Worm (Caenorhabditis elegans) whole organism, young adult: Measurements from ENCODE around the gene klo-2.
"Not testable (repeated sequence)": the region's sequence is repeated elsewhere in the genome, so short reads cannot be mapped to it uniquely, and the experiment has no call there.

Source experiments
- D2030.7 ChIP-seq: fragments of 200-800 bp; sonication (Bioruptor generic); IDR thresholded peaks from 2 replicates; pipeline ENCODE4 v1.3.6; 2022; ENCODE audit warnings: missing genetic modification reagents, missing genetic modification characterization, missing compliant biosample characterization
- F33H1.4 ChIP-seq: fragments of 200-800 bp; sonication (Bioruptor generic); IDR thresholded peaks from 2 replicates; pipeline ENCODE4 v1.3.6; 2022; ENCODE audit warnings: missing genetic modification reagents, missing genetic modification characterization, missing compliant biosample characterization
- F37B4.10 ChIP-seq: fragments of 200-800 bp; sonication (Bioruptor generic); IDR thresholded peaks from 2 replicates; pipeline ENCODE4 v1.3.6; 2022; ENCODE audit warnings: missing genetic modification characterization, missing compliant biosample characterization
- Y53G8AR.9 ChIP-seq: fragments of 200-800 bp; sonication (Bioruptor generic); conservative IDR thresholded peaks from 2 replicates; pipeline ENCODE4 v1.3.6; 2022; ENCODE audit warnings: missing genetic modification reagents, missing genetic modification characterization, missing compliant biosample characterization
- aptf-3 ChIP-seq: fragments of 200-800 bp; sonication (Bioruptor generic); IDR thresholded peaks from 2 replicates; pipeline ENCODE4 v1.3.6; 2022; ENCODE audit warnings: missing genetic modification characterization, missing compliant biosample characterization
- attf-6 ChIP-seq: fragments of 200-800 bp; sonication (Bioruptor generic); IDR thresholded peaks from 2 replicates; pipeline ENCODE4 v1.3.6; 2022; ENCODE audit warnings: missing genetic modification reagents, missing genetic modification characterization, missing compliant biosample characterization
- ccch-3 ChIP-seq: fragments of 200-800 bp; sonication (Bioruptor generic); optimal IDR thresholded peaks from 2 replicates; lab custom pipeline; 2018; ENCODE audit warnings: mild to moderate bottlenecking, missing genetic modification characterization, missing compliant biosample characterization
- cebp-2 ChIP-seq: fragments of 200-800 bp; sonication (Bioruptor generic); IDR thresholded peaks from 2 replicates; pipeline ENCODE4 v1.3.6; 2022; ENCODE audit warnings: missing genetic modification characterization, missing compliant biosample characterization
- egl-44 ChIP-seq: fragments of 200-800 bp; sonication (Bioruptor generic); IDR thresholded peaks from 2 replicates; pipeline ENCODE4 v1.3.6; 2022; ENCODE audit warnings: missing genetic modification reagents, missing genetic modification characterization, missing compliant biosample characterization
- hmg-1.2 ChIP-seq: fragments of 200-800 bp; sonication (Bioruptor generic); IDR thresholded peaks from 2 replicates; pipeline ENCODE4 v1.3.6; 2022; ENCODE audit warnings: missing genetic modification reagents, missing genetic modification characterization, missing compliant biosample characterization
- hmg-20 ChIP-seq: fragments of 200-800 bp; sonication (Bioruptor generic); IDR thresholded peaks from 2 replicates; pipeline ENCODE4 v1.3.6; 2022; ENCODE audit warnings: missing genetic modification reagents, missing genetic modification characterization, missing compliant biosample characterization
- lin-26 ChIP-seq: fragments of 200-800 bp; sonication (Bioruptor generic); IDR thresholded peaks from 2 replicates; pipeline ENCODE4 v1.3.6; 2022; ENCODE audit warnings: missing genetic modification reagents, missing genetic modification characterization, missing compliant biosample characterization
- lsl-1 ChIP-seq: fragments of 200-800 bp; sonication (Bioruptor generic); optimal IDR thresholded peaks from 2 replicates; lab custom pipeline; 2018; ENCODE audit warnings: mild to moderate bottlenecking, missing genetic modification characterization, moderate library complexity, missing compliant biosample characterization
- madf-3 ChIP-seq: fragments of 200-800 bp; sonication (Bioruptor generic); IDR thresholded peaks from 2 replicates; pipeline ENCODE4 v1.3.6; 2022; ENCODE audit warnings: missing genetic modification reagents, missing genetic modification characterization, missing compliant biosample characterization
- madf-6 ChIP-seq: fragments of 200-800 bp; sonication (Bioruptor generic); IDR thresholded peaks from 2 replicates; pipeline ENCODE4 v1.3.6; 2022; ENCODE audit warnings: missing genetic modification reagents, missing genetic modification characterization, missing compliant biosample characterization
- madf-8 ChIP-seq: fragments of 200-800 bp; sonication (Bioruptor generic); conservative IDR thresholded peaks from 2 replicates; pipeline ENCODE4 v1.3.6; 2022; ENCODE audit warnings: missing genetic modification reagents, missing genetic modification characterization, missing compliant biosample characterization
- mcd-1 ChIP-seq: fragments of 200-800 bp; sonication (Bioruptor generic); IDR thresholded peaks from 2 replicates; pipeline ENCODE4 v1.3.6; 2022; ENCODE audit warnings: missing genetic modification reagents, missing genetic modification characterization, missing compliant biosample characterization
- nfya-2 ChIP-seq: fragments of 200-800 bp; sonication (Bioruptor generic); IDR thresholded peaks from 2 replicates; pipeline ENCODE4 v1.3.6; 2022; ENCODE audit warnings: missing genetic modification reagents, missing genetic modification characterization, missing compliant biosample characterization
- nhr-179 ChIP-seq: sonication (generic microtip); optimal IDR thresholded peaks from 2 replicates; lab custom pipeline; 2016; ENCODE audit warnings: mild to moderate bottlenecking, missing genetic modification characterization, missing compliant biosample characterization
- nhr-80 ChIP-seq: sonication (generic microtip); optimal IDR thresholded peaks from 2 replicates; lab custom pipeline; 2016; ENCODE audit warnings: missing genetic modification characterization, missing compliant biosample characterization
- rpc-1 ChIP-seq, 2 experiments: fragments of 150-350 bp in 1 of 2; sonication (generic microtip) in 1 of 2; optimal IDR thresholded peaks; 2 replicates each; lab custom pipeline; 2014 to 2018; ENCODE audit warnings: missing biosample characterization in 1 of 2, missing genetic modification characterization in 1 of 2, missing genetic modification reagents in 1 of 2, missing genotype in 1 of 2
- snpc-1.1 ChIP-seq: sonication (generic microtip); optimal IDR thresholded peaks from 2 replicates; lab custom pipeline; 2017; ENCODE audit warnings: missing genetic modification characterization, mild to moderate bottlenecking, missing compliant biosample characterization, antibody characterized with exemption, moderate library complexity, missing genotype, missing genetic modification reagents; ENCODE audit not compliant: insufficient read depth
- xnd-1 ChIP-seq: sonication (generic microtip); optimal IDR thresholded peaks from 2 replicates; lab custom pipeline; 2016; ENCODE audit warnings: missing genotype, missing genetic modification reagents, missing genetic modification characterization, missing compliant biosample characterization
- zfh-2 ChIP-seq: fragments of 200-800 bp; sonication (Bioruptor generic); conservative IDR thresholded peaks from 2 replicates; pipeline ENCODE4 v1.3.6; 2022; ENCODE audit warnings: missing genetic modification reagents, missing genetic modification characterization, missing compliant biosample characterization
- ztf-26 ChIP-seq: sonication (generic microtip); optimal IDR thresholded peaks from 2 replicates; lab custom pipeline; 2017; ENCODE audit warnings: missing genetic modification characterization, missing compliant biosample characterization
- ztf-6 ChIP-seq: fragments of 200-800 bp; sonication (Bioruptor generic); IDR thresholded peaks from 2 replicates; pipeline ENCODE4 v1.3.6; 2022; ENCODE audit warnings: missing genetic modification reagents, missing genetic modification characterization, missing compliant biosample characterization

klo-2 gene

ce11 chrIII:2438543-2438942, 7.5 kb upstream of the klo-2 start, which contains the start of gene E02H9.13:
TSS of gene E02H9.13 (minus strand) at chrIII:2438741.
- TF ChIP-seq Y53G8AR.9 (GFP tag; lab: Robert Waterston, UW) (no peak), attf-6 (GFP tag; lab: Robert Waterston, UW) (no peak), madf-3 (GFP tag; lab: Robert Waterston, UW) (no peak), F37B4.10 (GFP tag; lab: Robert Waterston, UW) (no peak), lin-26 (GFP tag; lab: Robert Waterston, UW) (no peak), ztf-26 (tag; lab: Kevin White, UChicago) (no peak), mcd-1 (GFP tag; lab: Robert Waterston, UW) (no peak), nhr-179 (no peak), cebp-2 (no peak), aptf-3 (GFP tag; lab: Robert Waterston, UW) (no peak), snpc-1.1 (no peak), ccch-3 (GFP tag; lab: Kevin White, UChicago) (no peak)

DNA sequence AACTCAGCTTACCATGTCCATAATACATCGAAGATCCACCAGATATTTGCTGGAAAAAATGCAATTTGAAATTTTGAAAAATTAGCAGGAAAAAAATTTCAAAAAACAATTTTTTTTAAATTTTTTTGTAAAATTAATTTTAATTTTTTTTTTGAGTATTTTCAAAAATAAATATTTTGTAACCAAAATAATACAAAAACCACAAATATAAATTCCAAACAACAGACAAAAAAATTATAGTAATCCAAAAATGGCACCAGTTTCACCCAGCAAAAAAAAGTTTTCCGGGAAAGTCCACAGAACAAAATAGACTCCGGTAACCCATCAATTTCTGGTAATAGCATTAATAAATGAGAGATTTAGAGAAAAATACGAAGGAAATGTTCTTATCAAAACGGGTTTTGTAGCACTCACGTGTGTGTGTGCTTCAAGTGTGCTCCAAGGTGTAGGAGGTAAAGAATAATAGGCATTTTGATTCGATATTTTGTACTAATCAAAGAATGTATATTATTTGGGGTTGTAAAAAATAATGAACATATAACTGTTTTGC, 8.8 kb downstream of the klo-2 start, which contains the start of gene nhr-121:
TSS of gene nhr-121 (minus strand) at position 51 of the 550 bp plus-strand sequence.
- TF ChIP-seq nfya-2 (no peak), F37B4.10 (GFP tag; lab: Robert Waterston, UW) (no peak), hmg-1.2 (GFP tag; lab: Robert Waterston, UW) (peak; percentile 23; the same call in 1 of the 2 replicates), ztf-6 (GFP tag; lab: Robert Waterston, UW) (no peak), nhr-80 (tag; lab: Kevin White, UChicago) (peak; percentile 81)

ce11 chrIII:2455456-2455855, 9.4 kb downstream of the klo-2 start:
- peak; percentile 71 for TF ChIP-seq zfh-2 (GFP tag; lab: Robert Waterston, UW)

DNA sequence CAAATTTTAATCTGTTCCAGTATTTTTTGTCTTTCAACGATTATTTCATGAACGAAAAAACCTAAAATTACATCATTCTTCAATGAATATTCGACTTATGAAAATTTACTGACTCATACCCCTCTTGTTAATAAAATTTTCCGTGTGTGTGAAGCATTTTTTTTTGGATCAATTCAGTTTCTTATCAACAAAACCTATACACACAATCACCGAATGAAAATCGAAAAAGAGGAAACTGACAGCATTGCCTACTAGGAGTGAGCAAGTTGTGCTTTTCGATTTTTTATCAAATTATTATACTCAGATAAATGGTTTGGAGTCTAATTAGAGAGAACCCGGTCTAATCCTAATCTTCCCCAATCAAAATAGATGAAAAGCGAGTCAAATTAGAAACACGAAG, 12.7 kb downstream of the klo-2 start, which contains the start of gene E02H9.3:
TSS of gene E02H9.3 (plus strand) at position 301 of the 400 bp plus-strand sequence.
- TF ChIP-seq nhr-80 (tag; lab: Kevin White, UChicago) = peak; percentile 10

ce11 chrIII:2460403-2460802, 14.4 kb downstream of the klo-2 start:
- not testable (repeated sequence) for TF ChIP-seq rpc-1 (optimal IDR thresholded peaks at IDR 0.05; lab: Kevin White, UChicago)
- TF ChIP-seq rpc-1 (tag; optimal IDR thresholded peaks at IDR 0.05; lab: Kevin White, UChicago) (peak; percentile 48), lin-26 (GFP tag; lab: Robert Waterston, UW) (peak; percentile 74), D2030.7 (GFP tag; lab: Robert Waterston, UW) (peak; percentile 53; the same call in 1 of the 2 replicates), hmg-20 (GFP tag; lab: Robert Waterston, UW) (0 out of 2 replicates have a peak, but pooled peaks have one; percentile 9), hmg-1.2 (GFP tag; lab: Robert Waterston, UW) (0 out of 2 replicates have a peak, but pooled peaks have one; percentile 8), mcd-1 (GFP tag; lab: Robert Waterston, UW) (0 out of 2 replicates have a peak, but pooled peaks have one; percentile 26), egl-44 (GFP tag; lab: Robert Waterston, UW) (peak; percentile 49; the same call in 1 of the 2 replicates), madf-6 (GFP tag; lab: Robert Waterston, UW) (peak; percentile 64), F33H1.4 (peak; percentile 39)

DNA sequence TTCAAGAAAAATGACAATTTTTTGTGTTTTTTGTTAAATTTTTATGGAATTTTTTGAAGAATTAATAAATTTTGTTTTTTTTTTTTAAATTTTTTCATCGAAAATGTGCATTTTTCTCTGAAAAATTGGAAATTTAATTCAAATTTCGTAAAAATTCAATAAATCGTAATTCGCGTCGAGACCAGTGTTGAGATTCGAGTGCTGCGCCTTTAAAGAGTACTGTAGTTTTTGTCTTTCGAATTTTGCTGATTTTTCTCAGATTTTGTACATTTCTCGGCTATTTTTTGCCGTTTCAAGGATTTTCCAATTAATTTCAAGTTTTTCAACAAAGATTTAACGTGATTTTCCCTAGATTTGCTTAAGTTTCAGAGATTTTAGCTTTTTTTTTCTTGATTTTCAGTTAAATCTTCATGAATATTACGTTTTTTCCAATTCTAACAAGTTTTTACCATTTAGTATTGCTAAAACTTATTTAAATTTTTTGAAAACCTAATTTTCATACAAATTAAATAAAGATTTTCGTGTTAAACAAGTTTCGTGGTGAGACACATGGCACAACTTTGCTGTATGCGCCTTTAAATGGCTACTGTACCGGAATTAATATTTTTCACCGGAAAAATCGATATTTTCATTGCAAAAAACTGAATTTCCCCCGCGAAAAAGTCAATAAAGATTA, 15.2 kb downstream of the klo-2 start:
- TF ChIP-seq madf-6 (GFP tag; lab: Robert Waterston, UW) (peak; percentile 84), F33H1.4 (peak; percentile 87), madf-8 (GFP tag; lab: Robert Waterston, UW) (peak; percentile 65), xnd-1 (tag; lab: Kevin White, UChicago) (peak; percentile 74), D2030.7 (GFP tag; lab: Robert Waterston, UW) (0 out of 2 replicates have a peak, but pooled peaks have one; percentile 8), lsl-1 (GFP tag; lab: Kevin White, UChicago) (peak; percentile 70)
